Worm (Caenorhabditis elegans): ENCODE measurements around the gene W06D11.1.

Gene W06D11.1

DNA sequence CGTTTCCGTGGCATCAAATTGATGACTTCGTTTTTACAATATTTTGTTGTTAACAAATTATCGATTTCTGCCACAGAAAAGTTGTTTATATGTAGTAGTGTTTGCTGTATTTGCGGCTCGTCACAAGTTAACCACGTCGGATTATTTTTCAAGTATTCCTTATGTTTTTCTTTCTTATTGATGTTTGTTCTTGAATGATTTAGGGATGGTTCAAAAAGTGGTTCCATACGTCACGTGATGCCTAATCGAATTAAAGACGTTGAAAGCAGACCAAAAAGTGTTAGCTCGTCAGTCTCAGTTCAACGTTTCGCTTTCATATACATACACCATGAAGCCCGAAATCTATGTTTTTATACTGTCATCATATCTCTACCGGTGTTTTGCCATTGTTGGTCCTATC, 8.9 kb upstream of the W06D11.1 start, which contains the start of gene lips-2:
lips-2 (plus strand) TSS at position 301 of the 400 bp plus-strand sequence.
- no peak for TF ChIP-seq fkh-2 (tag; optimal IDR thresholded peaks at IDR 0.05)
- no peak for TF ChIP-seq nhr-25 (tag; optimal IDR thresholded peaks at IDR 0.05)
- TF ChIP-seq fos-1 (tag; optimal IDR thresholded peaks at IDR 0.05): no peak

DNA sequence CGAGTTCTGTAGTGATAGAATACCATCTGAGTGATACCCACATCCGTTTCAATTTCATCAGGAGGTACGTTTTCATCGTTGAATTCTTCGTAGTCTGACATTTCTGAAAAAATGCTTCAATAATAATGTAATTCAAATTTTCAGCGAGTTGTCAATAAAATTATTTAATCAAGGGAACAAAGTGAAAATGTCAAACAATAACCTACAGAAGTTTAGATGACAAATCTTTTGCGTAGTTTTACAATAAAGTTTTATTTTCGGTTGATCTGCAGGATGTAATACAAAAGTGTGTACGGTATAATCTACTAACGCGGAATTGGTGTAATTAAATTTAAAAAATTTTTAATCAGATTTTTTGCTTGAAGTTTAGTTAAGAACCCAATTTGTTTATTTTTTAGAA, 6.1 kb upstream of the W06D11.1 start, which contains the start of gene C04B4.5:
C04B4.5 (minus strand) TSS at position 101 of the 400 bp plus-strand sequence.
- TF ChIP-seq fos-1 (tag; optimal IDR thresholded peaks at IDR 0.05): no peak
- TF ChIP-seq elt-3 (tag; optimal IDR thresholded peaks at IDR 0.05): no peak
- TF ChIP-seq daf-12 (tag; optimal IDR thresholded peaks at IDR 0.05): no peak
- no peak for TF ChIP-seq sea-2 (GFP tag; optimal IDR thresholded peaks at IDR 0.05)
- no peak for TF ChIP-seq ceh-16 (tag; optimal IDR thresholded peaks at IDR 0.05)
- TF ChIP-seq pqm-1 (tag; optimal IDR thresholded peaks at IDR 0.05): no peak
- TF ChIP-seq mdl-1 (tag; optimal IDR thresholded peaks at IDR 0.05): no peak
- no peak for TF ChIP-seq R02D3.7 (tag; optimal IDR thresholded peaks at IDR 0.05)
- no peak for TF ChIP-seq nhr-76 (tag; optimal IDR thresholded peaks at IDR 0.05)
- no peak for TF ChIP-seq eor-1 (tag; optimal IDR thresholded peaks at IDR 0.05)
- TF ChIP-seq ztf-4 (tag; optimal IDR thresholded peaks at IDR 0.05): no peak
- no peak for TF ChIP-seq skn-1 (tag; optimal IDR thresholded peaks at IDR 0.05)
- no peak for TF ChIP-seq nhr-11 (tag; optimal IDR thresholded peaks at IDR 0.05)
- no peak for TF ChIP-seq elt-1 (tag; optimal IDR thresholded peaks at IDR 0.05)

DNA sequence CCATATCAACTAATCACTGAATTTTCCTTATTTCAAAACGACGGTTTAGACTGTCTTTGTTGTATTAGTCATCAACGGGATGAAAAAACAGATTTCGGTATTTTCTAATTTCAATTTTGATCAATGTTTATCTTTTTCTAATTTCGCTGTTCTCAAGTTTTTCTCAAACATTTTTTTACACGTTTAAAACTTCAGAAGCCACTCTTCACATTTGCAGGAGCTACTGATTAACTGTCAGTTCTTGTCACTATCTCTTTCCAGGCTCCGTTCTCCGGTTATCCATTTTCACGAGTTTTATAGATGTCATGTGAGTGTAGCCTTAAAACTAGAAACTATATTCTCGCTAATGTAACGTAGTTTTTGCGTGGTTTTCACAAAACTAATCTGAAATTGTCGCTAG, 3.8 kb upstream of the W06D11.1 start, which contains the start of gene C04B4.4:
C04B4.4 (plus strand) TSS at position 301 of the 400 bp plus-strand sequence.
- TF ChIP-seq R02D3.7 (tag; optimal IDR thresholded peaks at IDR 0.05): no peak
- TF ChIP-seq egl-5 (tag; optimal IDR thresholded peaks at IDR 0.05): no peak
- TF ChIP-seq snpc-4 (tag; optimal IDR thresholded peaks at IDR 0.05): no peak
- TF ChIP-seq nhr-25 (tag; optimal IDR thresholded peaks at IDR 0.05): no peak
- no peak for TF ChIP-seq jun-1 (tag; optimal IDR thresholded peaks at IDR 0.05)
- TF ChIP-seq nhr-28 (tag; optimal IDR thresholded peaks at IDR 0.05): no peak
- TF ChIP-seq lin-39 (tag; optimal IDR thresholded peaks at IDR 0.05): no peak
- no peak for TF ChIP-seq elt-2 (tag; optimal IDR thresholded peaks at IDR 0.05)
- no peak for TF ChIP-seq mdl-1 (tag; optimal IDR thresholded peaks at IDR 0.05)
- TF ChIP-seq nhr-23 (tag; optimal IDR thresholded peaks at IDR 0.05): no peak
- no peak for TF ChIP-seq egl-27 (tag; optimal IDR thresholded peaks at IDR 0.05)
- no peak for TF ChIP-seq nfya-1 (tag; optimal IDR thresholded peaks at IDR 0.05; ENCODE audit: insufficient read depth)
- no peak for TF ChIP-seq fos-1 (tag; optimal IDR thresholded peaks at IDR 0.05)

DNA sequence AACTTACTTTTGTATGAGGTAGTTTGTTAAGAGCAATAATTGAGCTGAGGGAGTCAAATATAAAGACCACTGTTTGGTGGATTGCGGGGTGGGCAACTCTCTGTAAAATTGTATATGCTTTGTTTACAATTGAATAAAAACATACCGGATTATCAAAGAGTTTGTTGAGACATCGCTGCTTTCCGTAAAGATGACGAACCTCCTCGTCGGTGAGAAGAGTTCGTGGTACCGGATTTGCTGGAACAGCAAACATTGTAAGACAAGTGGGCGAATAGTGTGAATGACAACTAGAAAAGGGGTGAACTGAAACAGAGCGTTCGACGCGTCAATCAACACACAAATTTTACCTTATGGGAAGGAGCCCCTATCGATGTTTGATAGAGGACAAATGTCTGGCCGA, 2.0 kb downstream of the W06D11.1 start, which contains the start of gene W06D11.2:
W06D11.2 (minus strand) TSS at position 339 of the 400 bp plus-strand sequence.
- TF ChIP-seq ZK546.5 (tag; optimal IDR thresholded peaks at IDR 0.05) (no peak), pha-4 (tag; optimal IDR thresholded peaks at IDR 0.05) (no peak), elt-3 (tag; optimal IDR thresholded peaks at IDR 0.05) (no peak), unc-39 (tag; optimal IDR thresholded peaks at IDR 0.05) (no peak), tbx-2 (tag; optimal IDR thresholded peaks at IDR 0.05) (no peak), aly-2 (tag; optimal IDR thresholded peaks at IDR 0.05) (no peak), hmg-11 (tag; optimal IDR thresholded peaks at IDR 0.05) (no peak), nhr-28 (tag; optimal IDR thresholded peaks at IDR 0.05) (no peak), nhr-43 (tag; optimal IDR thresholded peaks at IDR 0.05; ENCODE audit: poor library complexity, severe bottlenecking) (no peak), fkh-10 (GFP tag; optimal IDR thresholded peaks at IDR 0.05) (no peak), ztf-11 (tag; optimal IDR thresholded peaks at IDR 0.05) (no peak), elt-1 (tag; optimal IDR thresholded peaks at IDR 0.05) (no peak), eor-1 (tag; optimal IDR thresholded peaks at IDR 0.05) (no peak), zag-1 (tag; optimal IDR thresholded peaks at IDR 0.05) (no peak), nhr-237 (tag; optimal IDR thresholded peaks at IDR 0.05) (no peak), jun-1 (tag; optimal IDR thresholded peaks at IDR 0.05) (no peak), ceh-16 (tag; optimal IDR thresholded peaks at IDR 0.05) (no peak), fkh-2 (tag; optimal IDR thresholded peaks at IDR 0.05) (no peak), skn-1 (tag; optimal IDR thresholded peaks at IDR 0.05) (no peak), elt-2 (tag; optimal IDR thresholded peaks at IDR 0.05) (no peak)
